Worm (Caenorhabditis elegans): ENCODE data around the gene bath-27.

- no peak for TF ChIP-seq grh-1 (GFP tag; IDR thresholded peaks at IDR 0.05)
- no peak for TF ChIP-seq nhr-76 (tag; optimal IDR thresholded peaks at IDR 0.05)
- no peak for TF ChIP-seq snpc-4 (tag; optimal IDR thresholded peaks at IDR 0.05)
- TF ChIP-seq efl-1 (optimal IDR thresholded peaks at IDR 0.05): no peak
- TF ChIP-seq efl-1 (GFP tag; optimal IDR thresholded peaks at IDR 0.05 in 1 of 2): no peak
Measured at ce11 chrII:3323179-3323578, 35.8 kb upstream of the bath-27 start, which contains the start of gene Y46D2A.2.

All from whole organism, L1 larva.